Fruit fly (Drosophila melanogaster) whole organism, embryonic: ENCODE results near the gene sac.

Experiments used
- Blimp-1 ChIP-seq: fragments of 200-800 bp; sonication (Bioruptor generic); optimal IDR thresholded peaks from 3 replicates; lab custom pipeline; 2018; ENCODE audit warnings: missing biosample characterization, missing genetic modification characterization, mild to moderate bottlenecking, moderate library complexity, missing genetic modification reagents
- CG10267 ChIP-seq: fragments of 200-800 bp; sonication (Bioruptor generic); optimal IDR thresholded peaks from 2 replicates; lab custom pipeline; 2018; ENCODE audit warnings: missing biosample characterization, mild to moderate bottlenecking, missing genetic modification characterization, moderate library complexity
- CG11456 ChIP-seq: fragments of 200-800 bp; sonication (Bioruptor generic); IDR thresholded peaks from 3 replicates; pipeline ENCODE4 v1.3.6; 2022; ENCODE audit warnings: missing biosample characterization, missing genetic modification characterization
- CG11504 ChIP-seq: fragments of 200-800 bp; sonication (Bioruptor generic); optimal IDR thresholded peaks from 3 replicates; lab custom pipeline; 2019; ENCODE audit warnings: missing biosample characterization, mild to moderate bottlenecking, missing genetic modification characterization, moderate library complexity
- CG12104 ChIP-seq: fragments of 200-800 bp; sonication (Bioruptor generic); optimal IDR thresholded peaks from 3 replicates; lab custom pipeline; 2016; ENCODE audit warnings: missing biosample characterization, missing genetic modification characterization
- CG13123 ChIP-seq: fragments of 200-800 bp; sonication (Bioruptor generic); optimal IDR thresholded peaks from 2 replicates; lab custom pipeline; 2016; ENCODE audit warnings: missing biosample characterization, missing genetic modification characterization
- CG13894 ChIP-seq: fragments of 200-800 bp; sonication (Bioruptor generic); optimal IDR thresholded peaks from 3 replicates; lab custom pipeline; 2018; ENCODE audit warnings: missing biosample characterization, mild to moderate bottlenecking, missing genetic modification characterization, moderate library complexity
- CG31224 ChIP-seq: fragments of 200-800 bp; sonication (Bioruptor generic); IDR thresholded peaks from 2 replicates; pipeline ENCODE4 v1.3.6; 2022; ENCODE audit warnings: missing biosample characterization, missing genetic modification characterization
- CG31388 ChIP-seq: fragments of 200-800 bp; sonication (Bioruptor generic); optimal IDR thresholded peaks from 2 replicates; lab custom pipeline; 2016; ENCODE audit warnings: missing biosample characterization, missing genetic modification characterization
- CG32772 ChIP-seq: fragments of 200-800 bp; sonication (Bioruptor generic); IDR thresholded peaks from 2 replicates; pipeline ENCODE4 v1.3.6; 2022; ENCODE audit warnings: missing biosample characterization, missing genetic modification characterization
- CG4328 ChIP-seq: fragments of 200-800 bp; sonication (Bioruptor generic); optimal IDR thresholded peaks from 3 replicates; lab custom pipeline; 2017; ENCODE audit warnings: missing biosample characterization, missing genetic modification reagents, missing genetic modification characterization
- CG4404 ChIP-seq: fragments of 200-800 bp; sonication (Bioruptor generic); IDR thresholded peaks from 2 replicates; pipeline ENCODE4 v1.3.6; 2022; ENCODE audit warnings: missing biosample characterization, missing genetic modification characterization
- CG6689 ChIP-seq: fragments of 200-800 bp; sonication (Bioruptor generic); IDR thresholded peaks from 2 replicates; pipeline ENCODE4 v1.3.6; 2022; ENCODE audit warnings: missing biosample characterization, missing genetic modification characterization
- CG6813 ChIP-seq: fragments of 200-800 bp; sonication (Bioruptor generic); optimal IDR thresholded peaks from 2 replicates; lab custom pipeline; 2017; ENCODE audit warnings: missing biosample characterization, missing genetic modification characterization, mild to moderate bottlenecking, moderate library complexity, missing genetic modification reagents
- CG7786 ChIP-seq: fragments of 200-800 bp; sonication (Bioruptor generic); optimal IDR thresholded peaks from 2 replicates; lab custom pipeline; 2016; ENCODE audit warnings: missing biosample characterization, missing genetic modification characterization
- Chrac-16 ChIP-seq: fragments of 200-800 bp; sonication (Bioruptor generic); optimal IDR thresholded peaks from 3 replicates; lab custom pipeline; 2016; ENCODE audit warnings: missing biosample characterization, missing genetic modification characterization
- D19B ChIP-seq: fragments of 200-800 bp; sonication (Bioruptor generic); optimal IDR thresholded peaks from 2 replicates; lab custom pipeline; 2017; ENCODE audit warnings: missing biosample characterization, mild to moderate bottlenecking, missing genetic modification characterization
- Dip2 ChIP-seq: fragments of 200-800 bp; sonication (Bioruptor generic); IDR thresholded peaks from 2 replicates; pipeline ENCODE4 v1.3.6; 2022; ENCODE audit warnings: missing biosample characterization, missing genetic modification characterization
- Gsc ChIP-seq: fragments of 200-800 bp; sonication (Bioruptor generic); IDR thresholded peaks from 2 replicates; pipeline ENCODE4 v1.3.6; 2022; ENCODE audit warnings: missing biosample characterization, missing genetic modification characterization
- HmgD ChIP-seq: fragments of 200-800 bp; sonication (Bioruptor generic); optimal IDR thresholded peaks from 3 replicates; lab custom pipeline; 2016; ENCODE audit warnings: missing biosample characterization, missing genetic modification characterization
- Hmr ChIP-seq: fragments of 200-800 bp; sonication (Bioruptor generic); optimal IDR thresholded peaks from 3 replicates; lab custom pipeline; 2017; ENCODE audit warnings: mild to moderate bottlenecking, missing biosample characterization, missing genetic modification reagents, missing genetic modification characterization
- MESR4 ChIP-seq: fragments of 200-800 bp; sonication (Bioruptor generic); optimal IDR thresholded peaks from 2 replicates; lab custom pipeline; 2018; ENCODE audit warnings: missing biosample characterization, mild to moderate bottlenecking, missing genetic modification characterization, moderate library complexity
- MTF-1 ChIP-seq: fragments of 200-800 bp; sonication (Bioruptor generic); optimal IDR thresholded peaks from 2 replicates; lab custom pipeline; 2018; ENCODE audit warnings: missing biosample characterization, mild to moderate bottlenecking, missing genetic modification characterization, borderline replicate concordance
- Optix ChIP-seq: fragments of 200-800 bp; sonication (Bioruptor generic); IDR thresholded peaks from 3 replicates; pipeline ENCODE4 v1.3.6; 2022; ENCODE audit warnings: missing biosample characterization, missing genetic modification characterization
- Pdp1 ChIP-seq, 2 experiments: fragments of 200-800 bp; sonication (Bioruptor generic); optimal IDR thresholded peaks; 3 replicates each; lab custom pipeline; 2016; ENCODE audit warnings: missing biosample characterization in 2 of 2, missing genetic modification characterization in 2 of 2, mild to moderate bottlenecking in 1 of 2, moderate library complexity in 1 of 2
- Scr ChIP-seq: fragments of 200-800 bp; sonication (Bioruptor generic); IDR thresholded peaks from 2 replicates; pipeline ENCODE4 v1.3.6; 2022; ENCODE audit warnings: missing biosample characterization, missing genetic modification characterization; ENCODE audit not compliant: partially characterized antibody
- Sry-β ChIP-seq: fragments of 200-800 bp; sonication (Bioruptor generic); optimal IDR thresholded peaks from 2 replicates; lab custom pipeline; 2018; ENCODE audit warnings: missing biosample characterization, mild to moderate bottlenecking, missing genetic modification characterization, moderate library complexity
- Stat92E ChIP-seq, 3 experiments: fragments of >200 bp in 2 of 3; fragments of 200-800 bp in 1 of 3; sonication (Bioruptor generic) in 1 of 3; optimal IDR thresholded peaks; 2 replicates each; lab custom pipeline; 2017 to 2019; ENCODE audit warnings: missing biosample characterization in 3 of 3, missing genetic modification characterization in 3 of 3, mild to moderate bottlenecking in 1 of 3, moderate library complexity in 1 of 3
- Trl ChIP-seq, 3 experiments: fragments of >200 bp in 2 of 3; fragments of 200-800 bp in 1 of 3; sonication (Bioruptor generic) in 1 of 3; optimal IDR thresholded peaks; 2 replicates in 1 of 3; 3 replicates in 2 of 3; lab custom pipeline; 2016 to 2017; ENCODE audit warnings: missing biosample characterization in 1 of 3, missing genetic modification characterization in 1 of 3
- Usf ChIP-seq: fragments of 200-800 bp; sonication (Bioruptor generic); optimal IDR thresholded peaks from 2 replicates; lab custom pipeline; 2017; ENCODE audit warnings: missing genotype, missing biosample characterization, missing genetic modification characterization
- bsh ChIP-seq, 2 experiments: fragments of 200-800 bp; sonication (Bioruptor generic); optimal IDR thresholded peaks; 2 replicates each; lab custom pipeline; 2017 to 2018; ENCODE audit warnings: mild to moderate bottlenecking in 2 of 2, missing biosample characterization in 2 of 2, missing genetic modification characterization in 2 of 2, moderate library complexity in 1 of 2
- cato ChIP-seq: fragments of 200-800 bp; sonication (Bioruptor generic); optimal IDR thresholded peaks from 2 replicates; lab custom pipeline; 2016; ENCODE audit warnings: missing biosample characterization, missing genetic modification characterization, borderline replicate concordance
- croc ChIP-seq: fragments of 200-800 bp; sonication (Bioruptor generic); conservative IDR thresholded peaks from 3 replicates; pipeline ENCODE4 v1.3.6; 2022; ENCODE audit warnings: missing biosample characterization, missing genetic modification characterization
- ftz-f1 ChIP-seq: fragments of 200-800 bp; sonication (Bioruptor generic); optimal IDR thresholded peaks from 2 replicates; lab custom pipeline; 2016; ENCODE audit warnings: missing biosample characterization, missing genetic modification characterization
- grn ChIP-seq: fragments of 200-800 bp; sonication (Bioruptor generic); optimal IDR thresholded peaks from 3 replicates; lab custom pipeline; 2017; ENCODE audit warnings: missing biosample characterization, missing genetic modification characterization
- h ChIP-seq: fragments of >200 bp; optimal IDR thresholded peaks from 2 replicates; lab custom pipeline; 2017
- lbe ChIP-seq: fragments of 200-800 bp; sonication (Bioruptor generic); optimal IDR thresholded peaks from 2 replicates; lab custom pipeline; 2016; ENCODE audit warnings: missing biosample characterization, mild to moderate bottlenecking, missing genetic modification characterization
- lola ChIP-seq, 3 experiments: fragments of >200 bp in 2 of 3; fragments of 200-800 bp in 1 of 3; sonication (Bioruptor generic) in 1 of 3; optimal IDR thresholded peaks; 2 replicates each; lab custom pipeline; 2017 to 2019; ENCODE audit warnings: missing biosample characterization in 3 of 3, missing genetic modification characterization in 3 of 3, mild to moderate bottlenecking in 1 of 3, moderate library complexity in 1 of 3
- luna ChIP-seq: fragments of 200-800 bp; sonication (Bioruptor generic); optimal IDR thresholded peaks from 2 replicates; lab custom pipeline; 2016; ENCODE audit warnings: missing biosample characterization, missing genetic modification characterization
- nom ChIP-seq: fragments of 200-800 bp; sonication (Bioruptor generic); optimal IDR thresholded peaks from 2 replicates; lab custom pipeline; 2017; ENCODE audit warnings: missing biosample characterization, missing genetic modification characterization, mild to moderate bottlenecking, moderate library complexity, missing genetic modification reagents
- odd ChIP-seq: fragments of 200-800 bp; sonication (Bioruptor generic); optimal IDR thresholded peaks from 2 replicates; lab custom pipeline; 2017; ENCODE audit warnings: missing biosample characterization, mild to moderate bottlenecking, missing genetic modification characterization
- pros ChIP-seq: fragments of 200-800 bp; sonication (Bioruptor generic); optimal IDR thresholded peaks from 3 replicates; lab custom pipeline; 2019; ENCODE audit warnings: missing biosample characterization, mild to moderate bottlenecking, missing genetic modification characterization, moderate library complexity
- ranshi ChIP-seq: fragments of 200-800 bp; sonication (Bioruptor generic); IDR thresholded peaks from 2 replicates; pipeline ENCODE4 v1.3.6; 2022; ENCODE audit warnings: missing biosample characterization, missing genetic modification characterization
- sc ChIP-seq, 3 experiments: fragments of >200 bp in 2 of 3; fragments of 200-800 bp in 1 of 3; sonication (Bioruptor generic) in 1 of 3; optimal IDR thresholded peaks; 2 replicates in 2 of 3; 3 replicates in 1 of 3; lab custom pipeline; 2017; ENCODE audit warnings: mild to moderate bottlenecking in 1 of 3, missing biosample characterization in 1 of 3, missing genetic modification characterization in 1 of 3, missing genetic modification reagents in 1 of 3
- slbo ChIP-seq: fragments of 200-800 bp; sonication (Bioruptor generic); IDR thresholded peaks from 2 replicates; pipeline ENCODE4 v1.3.6; 2022; ENCODE audit warnings: missing biosample characterization, missing genetic modification characterization
- tna ChIP-seq: fragments of 200-800 bp; sonication (Bioruptor generic); IDR thresholded peaks from 2 replicates; pipeline ENCODE4 v1.3.6; 2022; ENCODE audit warnings: missing biosample characterization, missing genetic modification characterization; ENCODE audit not compliant: partially characterized antibody
- yki ChIP-seq: fragments of >200 bp; optimal IDR thresholded peaks from 3 replicates; lab custom pipeline; 2018

The sac gene

DNA sequence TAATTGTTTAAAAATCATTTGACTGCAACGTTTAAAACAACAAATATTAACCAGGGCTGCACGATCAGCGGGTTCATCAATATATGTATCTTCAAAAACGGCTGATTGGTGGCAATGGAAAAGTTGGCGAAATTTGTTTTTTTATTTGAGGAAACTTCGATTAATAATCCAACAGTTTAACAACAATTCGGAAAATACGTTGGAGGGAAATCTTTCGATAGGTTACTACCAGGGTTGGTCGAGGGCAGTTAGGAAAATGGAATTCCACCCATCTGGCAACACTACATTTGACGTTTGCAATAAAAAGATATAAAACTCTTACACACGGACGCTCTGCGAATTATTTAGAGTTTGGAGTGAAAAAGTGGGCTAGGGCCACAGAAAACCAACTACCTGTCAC lies 43.5 kb upstream of the sac start, which contains the start of the genes Lipt2 and CG14650 (continued):
- TF ChIP-seq CG4328 (GFP tag; lab: Kevin White, UChicago) (no peak), Hmr (GFP tag; lab: Kevin White, UChicago) (no peak), Stat92E (GFP tag; optimal IDR thresholded peaks at IDR 0.05; lab: Kevin White, UChicago) (no peak), CG12104 (GFP tag; lab: Kevin White, UChicago) (no peak), lola (GFP tag; optimal IDR thresholded peaks at IDR 0.05; lab: Kevin White, UChicago) (peak in 1 of 3 experiments; percentile 52), CG11504 (tag; lab: Kevin White, UChicago) (no peak), h (no peak), CG32772 (GFP tag; lab: Robert Waterston, UW) (0 out of 2 replicates have a peak, but pooled peaks have one; percentile 18), sc (optimal IDR thresholded peaks at IDR 0.05; lab: Kevin White, UChicago) (no peak), sc (GFP tag; optimal IDR thresholded peaks at IDR 0.05; lab: Kevin White, UChicago) (no peak)
- TF ChIP-seq, all 482 proteins: peak for 236

DNA sequence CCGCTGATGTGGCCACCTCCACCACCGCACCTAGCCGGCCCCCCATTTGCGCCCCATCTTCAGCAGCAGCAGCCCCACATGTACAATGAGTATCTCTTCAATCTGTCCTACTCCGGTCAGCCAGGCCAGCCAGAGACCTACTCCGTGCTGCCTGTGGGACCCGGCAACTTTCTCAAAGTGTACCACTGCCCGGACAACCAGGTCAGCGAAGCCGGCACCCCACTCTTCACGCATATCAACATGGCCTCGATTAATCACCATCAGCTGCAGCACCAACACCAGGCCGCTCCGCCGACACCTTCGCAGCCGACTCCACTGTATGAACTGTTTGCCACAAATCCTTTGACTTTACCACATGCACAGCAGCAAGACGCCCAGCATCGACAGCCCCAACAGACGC lies 42.8 kb upstream of the sac start:
- no peak for TF ChIP-seq CG31388 (GFP tag; lab: Kevin White, UChicago)
- TF ChIP-seq Blimp-1: no peak
- no peak for TF ChIP-seq grn
- TF ChIP-seq yki: no peak
- TF ChIP-seq Usf: no peak
- no peak for TF ChIP-seq ftz-f1 (GFP tag; lab: Kevin White, UChicago)
- TF ChIP-seq, all 482 proteins: peak for 0

DNA sequence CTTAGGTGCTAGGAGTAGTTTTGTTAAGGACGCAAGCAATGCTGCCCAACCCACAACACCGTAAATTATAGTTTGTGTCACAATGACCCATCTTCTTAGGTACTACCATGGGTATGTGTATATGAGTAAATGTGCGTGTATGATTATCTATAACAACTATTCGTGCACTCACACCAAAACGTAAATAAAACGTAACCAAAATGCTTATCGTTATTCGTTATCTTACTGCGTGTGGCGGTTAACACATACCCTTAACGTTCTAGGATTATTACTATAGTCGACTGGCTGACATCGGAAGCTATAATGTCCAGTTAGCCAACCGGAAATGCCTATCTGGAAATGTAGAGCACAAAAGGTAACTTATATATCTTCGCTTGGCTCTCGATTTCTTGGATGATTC lies 35.5 kb upstream of the sac start:
- peak; percentile 69 for TF ChIP-seq tna (GFP tag; lab: Robert Waterston, UW)
- TF ChIP-seq lbe (GFP tag; lab: Kevin White, UChicago): no peak
- TF ChIP-seq Scr (GFP tag; lab: Robert Waterston, UW): peak; percentile 27; the same call in 1 of the 2 replicates
- no peak for TF ChIP-seq pros (GFP tag; lab: Kevin White, UChicago)
- TF ChIP-seq slbo (GFP tag; lab: Robert Waterston, UW): no peak
- TF ChIP-seq Optix (GFP tag; lab: Robert Waterston, UW): no peak
- no peak for TF ChIP-seq Dip2
- no peak for TF ChIP-seq croc (GFP tag; lab: Robert Waterston, UW)
- no peak for TF ChIP-seq ranshi (GFP tag; lab: Robert Waterston, UW)
- no peak for TF ChIP-seq luna
- peak in 1 of 2 experiments; percentile 69 for TF ChIP-seq Pdp1 (GFP tag; optimal IDR thresholded peaks at IDR 0.05; lab: Kevin White, UChicago)
- TF ChIP-seq Trl (optimal IDR thresholded peaks at IDR 0.05; lab: Kevin White, UChicago): no peak
- TF ChIP-seq Trl (GFP tag; optimal IDR thresholded peaks at IDR 0.05; lab: Kevin White, UChicago): no peak
- no peak for TF ChIP-seq CG13894 (tag; lab: Kevin White, UChicago)
- no peak for TF ChIP-seq Sry-β (GFP tag; lab: Kevin White, UChicago)
- TF ChIP-seq CG10267 (tag; lab: Kevin White, UChicago): no peak
- TF ChIP-seq HmgD (GFP tag; lab: Kevin White, UChicago): no peak
- no peak for TF ChIP-seq bsh (GFP tag; optimal IDR thresholded peaks at IDR 0.05; lab: Kevin White, UChicago)
- TF ChIP-seq odd (GFP tag; lab: Kevin White, UChicago): no peak
- TF ChIP-seq MESR4 (GFP tag; lab: Kevin White, UChicago): no peak
- TF ChIP-seq nom (GFP tag; lab: Kevin White, UChicago): no peak
- TF ChIP-seq CG31224 (GFP tag; lab: Robert Waterston, UW): no peak
- TF ChIP-seq CG4404 (GFP tag; lab: Robert Waterston, UW): no peak
- no peak for TF ChIP-seq Gsc (GFP tag; lab: Robert Waterston, UW)
- TF ChIP-seq CG11456 (GFP tag; lab: Robert Waterston, UW): no peak
- peak; percentile 24 for TF ChIP-seq D19B
- no peak for TF ChIP-seq CG13123
- no peak for TF ChIP-seq MTF-1 (GFP tag; lab: Kevin White, UChicago)
- TF ChIP-seq CG7786 (GFP tag; lab: Kevin White, UChicago): no peak
- TF ChIP-seq Chrac-16: no peak
- no peak for TF ChIP-seq cato
- TF ChIP-seq CG6813 (GFP tag; lab: Kevin White, UChicago): no peak
- no peak for TF ChIP-seq CG6689 (GFP tag; lab: Robert Waterston, UW)
